Worm (Caenorhabditis elegans): ENCODE data around the gene lact-8.

Gene lact-8

ce11 chrV:11093163-11094091 is at the start of gene lact-8:
lact-8 (minus strand) TSS chrV:11093607.
- no peak for TF ChIP-seq lin-32 (GFP tag; optimal IDR thresholded peaks at IDR 0.05)
- TF ChIP-seq elt-1 (tag; optimal IDR thresholded peaks at IDR 0.05; ENCODE audit: borderline replicate concordance, insufficient read depth) = peak; percentile 90

ce11 chrV:11141179-11141578 is 47.8 kb upstream of the lact-8 start, which contains the start of gene folt-1:
folt-1 (plus strand) TSS chrV:11141479.
- TF ChIP-seq mls-2 (tag; optimal IDR thresholded peaks at IDR 0.05) (no peak), snpc-4 (tag; optimal IDR thresholded peaks at IDR 0.05) (no peak), lsy-2 (tag; optimal IDR thresholded peaks at IDR 0.05) (no peak), flh-1 (GFP tag; optimal IDR thresholded peaks at IDR 0.05) (no peak), sptf-1 (tag; optimal IDR thresholded peaks at IDR 0.05) (no peak), ces-1 (GFP tag; optimal IDR thresholded peaks at IDR 0.05) (no peak), mab-5 (tag; optimal IDR thresholded peaks at IDR 0.05) (no peak), nhr-28 (tag; optimal IDR thresholded peaks at IDR 0.05) (no peak), zip-8 (tag; optimal IDR thresholded peaks at IDR 0.05) (no peak), mep-1 (tag; optimal IDR thresholded peaks at IDR 0.05) (no peak), drap-1 (GFP tag; optimal IDR thresholded peaks at IDR 0.05) (no peak)

- TF ChIP-seq zip-8 (tag; optimal IDR thresholded peaks at IDR 0.05) (no peak), sem-2 (GFP tag; optimal IDR thresholded peaks at IDR 0.05) (no peak), unc-120 (tag; optimal IDR thresholded peaks at IDR 0.05; ENCODE audit: poor library complexity, severe bottlenecking) (peak; percentile 65), unc-39 (tag; optimal IDR thresholded peaks at IDR 0.05) (no peak), hlh-1 (tag; optimal IDR thresholded peaks at IDR 0.05) (peak; percentile 3), drap-1 (GFP tag; optimal IDR thresholded peaks at IDR 0.05) (no peak), cnd-1 (tag; optimal IDR thresholded peaks at IDR 0.05) (no peak)
Observed at ce11 chrV:11140326-11140725, 46.9 kb upstream of the lact-8 start.

ce11 chrV:11134296-11134695 is 40.9 kb upstream of the lact-8 start, which contains the start of gene glb-3:
glb-3 (plus strand) TSS chrV:11134596.
- no peak for TF ChIP-seq lin-32 (GFP tag; optimal IDR thresholded peaks at IDR 0.05)
- TF ChIP-seq nhr-76 (tag; optimal IDR thresholded peaks at IDR 0.05) = no peak

- no peak for TF ChIP-seq nhr-76 (tag; optimal IDR thresholded peaks at IDR 0.05)
Observed at ce11 chrV:11133516-11133915, 40.1 kb upstream of the lact-8 start.

- no peak for TF ChIP-seq pha-4 (tag; optimal IDR thresholded peaks at IDR 0.05)
- TF ChIP-seq ztf-11 (tag; optimal IDR thresholded peaks at IDR 0.05) = no peak
- no peak for TF ChIP-seq elt-1 (tag; optimal IDR thresholded peaks at IDR 0.05; ENCODE audit: borderline replicate concordance, insufficient read depth)
- no peak for TF ChIP-seq ceh-83 (GFP tag; optimal IDR thresholded peaks at IDR 0.05)
- no peak for TF ChIP-seq snpc-4 (tag; optimal IDR thresholded peaks at IDR 0.05)
- no peak for TF ChIP-seq mls-2 (tag; optimal IDR thresholded peaks at IDR 0.05)
- no peak for TF ChIP-seq unc-120 (tag; optimal IDR thresholded peaks at IDR 0.05; ENCODE audit: poor library complexity, severe bottlenecking)
- no peak for TF ChIP-seq bed-3 (GFP tag; optimal IDR thresholded peaks at IDR 0.05)
Observed at ce11 chrV:11131801-11132200, 38.4 kb upstream of the lact-8 start.

- no peak for TF ChIP-seq unc-39 (tag; optimal IDR thresholded peaks at IDR 0.05)
- no peak for TF ChIP-seq nhr-2 (tag; optimal IDR thresholded peaks at IDR 0.05)
- no peak for TF ChIP-seq snpc-4 (tag; optimal IDR thresholded peaks at IDR 0.05)
- no peak for TF ChIP-seq nhr-12 (tag; optimal IDR thresholded peaks at IDR 0.05)
- no peak for TF ChIP-seq drap-1 (GFP tag; optimal IDR thresholded peaks at IDR 0.05)
- no peak for TF ChIP-seq nhr-76 (tag; optimal IDR thresholded peaks at IDR 0.05)
- TF ChIP-seq mls-2 (tag; optimal IDR thresholded peaks at IDR 0.05) = no peak
- no peak for TF ChIP-seq tbx-8 (GFP tag; optimal IDR thresholded peaks at IDR 0.05)
- no peak for TF ChIP-seq M03D4.4 (tag; optimal IDR thresholded peaks at IDR 0.05)
- no peak for TF ChIP-seq lin-13 (tag; optimal IDR thresholded peaks at IDR 0.05)
- no peak for TF ChIP-seq nhr-237 (tag; optimal IDR thresholded peaks at IDR 0.05)
- TF ChIP-seq ces-1 (GFP tag; optimal IDR thresholded peaks at IDR 0.05) = no peak
- no peak for TF ChIP-seq ztf-11 (tag; optimal IDR thresholded peaks at IDR 0.05)
- no peak for TF ChIP-seq nhr-28 (tag; optimal IDR thresholded peaks at IDR 0.05)
- TF ChIP-seq ceh-39 (tag; optimal IDR thresholded peaks at IDR 0.05) = no peak
- no peak for TF ChIP-seq lin-32 (GFP tag; optimal IDR thresholded peaks at IDR 0.05)
- TF ChIP-seq unc-62 (GFP tag; optimal IDR thresholded peaks at IDR 0.05) = no peak
Observed at ce11 chrV:11127197-11127596, 33.8 kb upstream of the lact-8 start, which contains the start of gene jmjd-5. jmjd-5 (plus strand) TSS chrV:11127497.
